Worm (Caenorhabditis elegans) whole organism, late embryonic: ENCODE data around the gene twk-42.

ENCODE experiments used
- K09A11.1 ChIP-seq: sonication (generic microtip); optimal IDR thresholded peaks from 2 replicates; lab custom pipeline; 2017; ENCODE audit warnings: antibody characterized with exemption, mild to moderate bottlenecking, missing genetic modification characterization, missing compliant biosample characterization; ENCODE audit not compliant: insufficient read depth
- T23F11.4 ChIP-seq: fragments of 200-800 bp; sonication (Bioruptor generic); optimal IDR thresholded peaks from 2 replicates; lab custom pipeline; 2018; ENCODE audit warnings: mild to moderate bottlenecking, missing genetic modification characterization, missing compliant biosample characterization
- ceh-14 ChIP-seq: sonication (generic microtip); optimal IDR thresholded peaks from 2 replicates; lab custom pipeline; 2016; ENCODE audit warnings: missing genotype, missing genetic modification characterization, missing compliant biosample characterization
- ceh-18 ChIP-seq: sonication (generic microtip); optimal IDR thresholded peaks from 2 replicates; lab custom pipeline; 2016; ENCODE audit warnings: missing genetic modification characterization, missing compliant biosample characterization
- ceh-30 ChIP-seq: fragments of 150-350 bp; optimal IDR thresholded peaks from 2 replicates; lab custom pipeline; 2014; ENCODE audit warnings: missing biosample characterization, missing genetic modification characterization
- ceh-31 ChIP-seq: sonication (generic microtip); optimal IDR thresholded peaks from 2 replicates; lab custom pipeline; 2016; ENCODE audit warnings: missing genetic modification characterization, missing compliant biosample characterization
- ceh-6 ChIP-seq: fragments of 200-800 bp; sonication (Bioruptor generic); optimal IDR thresholded peaks from 2 replicates; lab custom pipeline; 2018; ENCODE audit warnings: mild to moderate bottlenecking, missing genetic modification characterization, missing compliant biosample characterization
- dve-1 ChIP-seq: sonication (generic microtip); optimal IDR thresholded peaks from 2 replicates; lab custom pipeline; 2017; ENCODE audit warnings: antibody characterized with exemption, mild to moderate bottlenecking, missing genetic modification characterization, missing compliant biosample characterization
- elt-2 ChIP-seq: sonication (generic microtip); optimal IDR thresholded peaks from 2 replicates; lab custom pipeline; 2016; ENCODE audit warnings: missing genetic modification reagents, missing genetic modification characterization, missing compliant biosample characterization
- ets-4 ChIP-seq: sonication (generic microtip); optimal IDR thresholded peaks from 2 replicates; lab custom pipeline; 2016; ENCODE audit warnings: missing genetic modification characterization, missing compliant biosample characterization
- fax-1 ChIP-seq: sonication (generic microtip); optimal IDR thresholded peaks from 2 replicates; lab custom pipeline; 2016; ENCODE audit warnings: missing genotype, missing genetic modification characterization, missing compliant biosample characterization
- fkh-10 ChIP-seq: fragments of 150-350 bp; optimal IDR thresholded peaks from 2 replicates; lab custom pipeline; 2014; ENCODE audit warnings: missing biosample characterization, missing genetic modification reagents, missing genetic modification characterization
- fkh-6 ChIP-seq: sonication (generic microtip); optimal IDR thresholded peaks from 2 replicates; lab custom pipeline; 2016; ENCODE audit warnings: missing genetic modification characterization, missing compliant biosample characterization
- gmeb-2 ChIP-seq: sonication (generic microtip); optimal IDR thresholded peaks from 2 replicates; lab custom pipeline; 2016; ENCODE audit warnings: missing genetic modification characterization, inconsistent platforms, missing compliant biosample characterization
- hlh-13 ChIP-seq: fragments of 200-800 bp; sonication (Bioruptor generic); optimal IDR thresholded peaks from 2 replicates; lab custom pipeline; 2018; ENCODE audit warnings: mild to moderate bottlenecking, missing genetic modification characterization, missing compliant biosample characterization
- hlh-30 ChIP-seq: sonication (generic microtip); optimal IDR thresholded peaks from 2 replicates; lab custom pipeline; 2017; ENCODE audit warnings: antibody characterized with exemption, missing genetic modification characterization, missing compliant biosample characterization; ENCODE audit not compliant: insufficient read depth
- hlh-6 ChIP-seq: sonication (generic microtip); optimal IDR thresholded peaks from 2 replicates; lab custom pipeline; 2016; ENCODE audit warnings: missing genotype, missing genetic modification characterization, missing compliant biosample characterization
- lin-11 ChIP-seq: fragments of 200-800 bp; sonication (Bioruptor generic); optimal IDR thresholded peaks from 2 replicates; lab custom pipeline; 2018; ENCODE audit warnings: mild to moderate bottlenecking, missing genetic modification characterization, missing compliant biosample characterization
- mec-3 ChIP-seq: sonication (generic microtip); optimal IDR thresholded peaks from 2 replicates; lab custom pipeline; 2016; ENCODE audit warnings: borderline replicate concordance, missing genetic modification characterization, missing compliant biosample characterization
- nhr-232 ChIP-seq: sonication (generic microtip); optimal IDR thresholded peaks from 2 replicates; lab custom pipeline; 2016; ENCODE audit warnings: missing genetic modification characterization, missing compliant biosample characterization
- npax-4 ChIP-seq: sonication (generic microtip); optimal IDR thresholded peaks from 2 replicates; lab custom pipeline; 2016; ENCODE audit warnings: missing genetic modification characterization, missing compliant biosample characterization
- pat-9 ChIP-seq: fragments of 200-800 bp; sonication (Bioruptor generic); optimal IDR thresholded peaks from 2 replicates; lab custom pipeline; 2018; ENCODE audit warnings: mild to moderate bottlenecking, missing genetic modification characterization, moderate library complexity, missing compliant biosample characterization
- tbx-2 ChIP-seq: sonication (generic microtip); optimal IDR thresholded peaks from 2 replicates; lab custom pipeline; 2016; ENCODE audit warnings: missing genetic modification characterization, missing compliant biosample characterization
- tbx-7 ChIP-seq: sonication (generic microtip); optimal IDR thresholded peaks from 2 replicates; lab custom pipeline; 2016; ENCODE audit warnings: missing genotype, missing genetic modification characterization, missing compliant biosample characterization
- unc-3 ChIP-seq, 2 experiments: fragments of 200-800 bp in 1 of 2; sonication (Bioruptor generic) in 1 of 2; sonication (generic microtip) in 1 of 2; conservative IDR thresholded peaks in 1 of 2; optimal IDR thresholded peaks in 1 of 2; 2 replicates each; pipeline versions ENCODE4 v1.3.6 to Lab custom; 2016 to 2022; ENCODE audit warnings: missing compliant biosample characterization in 2 of 2, missing genetic modification characterization in 2 of 2, missing genetic modification reagents in 1 of 2
- unc-42 ChIP-seq: sonication (generic microtip); optimal IDR thresholded peaks from 2 replicates; lab custom pipeline; 2016; ENCODE audit warnings: missing genotype, missing genetic modification characterization, missing compliant biosample characterization
- unc-55 ChIP-seq: sonication (generic microtip); optimal IDR thresholded peaks from 2 replicates; lab custom pipeline; 2017; ENCODE audit warnings: missing biosample characterization, missing genetic modification reagents, missing genetic modification characterization
- unc-86 ChIP-seq: sonication (generic microtip); optimal IDR thresholded peaks from 2 replicates; lab custom pipeline; 2016; ENCODE audit warnings: missing genetic modification characterization, missing compliant biosample characterization
- zip-5 ChIP-seq: sonication (generic microtip); optimal IDR thresholded peaks from 2 replicates; lab custom pipeline; 2016; ENCODE audit warnings: missing genetic modification characterization, missing compliant biosample characterization

twk-42 gene

DNA sequence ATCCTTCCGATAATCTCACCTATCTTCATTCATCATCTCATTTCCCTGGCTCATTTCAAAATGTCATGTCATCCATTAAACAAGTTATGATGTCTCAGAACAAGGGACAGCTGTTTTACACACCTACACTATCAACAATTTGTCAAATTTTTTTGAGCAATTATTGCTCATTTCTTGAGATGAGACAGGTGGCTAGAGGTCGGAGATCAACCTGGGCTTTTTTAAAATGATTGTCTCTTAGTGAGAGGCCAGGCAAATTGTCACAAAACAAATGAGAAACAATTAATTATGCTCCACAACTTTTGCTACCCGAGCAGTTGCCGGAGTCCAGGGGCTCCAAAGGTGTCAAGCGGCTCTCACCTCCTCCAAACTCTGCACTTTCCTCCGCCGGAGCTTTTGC lies 3.7 kb downstream of the twk-42 start:
- no peak for TF ChIP-seq fkh-10
- TF ChIP-seq unc-55 (GFP tag; lab: Kevin White, UChicago), result peak; percentile 75
- TF ChIP-seq ceh-18 (tag; lab: Kevin White, UChicago), result peak; percentile 29

ce11 chrV:17728336-17728735 lies 4.1 kb downstream of the twk-42 start:
- TF ChIP-seq mec-3 (tag; lab: Kevin White, UChicago) (no peak), dve-1 (tag; lab: Kevin White, UChicago) (peak; percentile 84), fkh-6 (tag; lab: Kevin White, UChicago) (no peak), ceh-14 (no peak)

- TF ChIP-seq unc-3 (GFP tag; conservative IDR thresholded peaks at IDR 0.05; lab: Robert Waterston, UW) (no peak), unc-3 (tag; optimal IDR thresholded peaks at IDR 0.05; lab: Kevin White, UChicago) (no peak), tbx-2 (no peak), ceh-6 (GFP tag; lab: Kevin White, UChicago) (no peak), hlh-6 (tag; lab: Kevin White, UChicago) (no peak), zip-5 (tag; lab: Kevin White, UChicago) (no peak), ceh-30 (no peak), T23F11.4 (GFP tag; lab: Kevin White, UChicago) (no peak), dve-1 (tag; lab: Kevin White, UChicago) (no peak), unc-42 (tag; lab: Kevin White, UChicago) (no peak)
Observed at ce11 chrV:17724704-17725103, 7.7 kb downstream of the twk-42 start, which contains the start of gene fat-5. fat-5 (plus strand) TSS chrV:17725004.

DNA sequence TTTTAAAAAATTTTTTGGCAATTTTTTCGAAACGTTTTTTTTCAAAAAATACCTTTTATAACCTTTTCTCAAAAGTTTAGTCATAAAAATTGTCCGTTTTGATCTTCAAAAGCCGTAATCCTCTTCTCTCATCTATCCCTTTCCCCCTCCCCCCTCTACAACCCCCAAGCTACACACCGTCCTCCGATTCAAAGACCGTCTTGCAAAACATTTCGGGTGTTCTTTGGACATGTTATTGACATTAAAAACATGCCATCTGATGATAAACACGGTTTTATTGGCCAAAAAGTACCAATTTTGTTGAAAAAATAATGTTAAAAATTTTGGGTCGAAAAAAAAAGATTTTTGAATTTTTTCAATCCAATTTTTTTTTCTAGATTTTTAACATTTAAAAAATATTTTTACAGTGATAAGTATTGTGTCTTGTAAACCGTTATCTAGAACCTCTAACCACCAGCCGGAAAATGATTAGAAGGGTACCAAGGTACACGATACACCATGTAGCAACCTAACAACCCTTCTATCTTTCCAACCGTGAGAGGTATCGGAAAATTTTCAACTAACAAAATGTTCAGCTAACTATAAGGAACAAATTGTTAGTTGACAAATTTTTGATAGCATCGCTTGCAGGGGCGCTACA lies 9.2 kb downstream of the twk-42 start:
- TF ChIP-seq fax-1 (tag; lab: Kevin White, UChicago), result no peak
- peak; percentile 18 for TF ChIP-seq elt-2 (tag; lab: Kevin White, UChicago)

DNA sequence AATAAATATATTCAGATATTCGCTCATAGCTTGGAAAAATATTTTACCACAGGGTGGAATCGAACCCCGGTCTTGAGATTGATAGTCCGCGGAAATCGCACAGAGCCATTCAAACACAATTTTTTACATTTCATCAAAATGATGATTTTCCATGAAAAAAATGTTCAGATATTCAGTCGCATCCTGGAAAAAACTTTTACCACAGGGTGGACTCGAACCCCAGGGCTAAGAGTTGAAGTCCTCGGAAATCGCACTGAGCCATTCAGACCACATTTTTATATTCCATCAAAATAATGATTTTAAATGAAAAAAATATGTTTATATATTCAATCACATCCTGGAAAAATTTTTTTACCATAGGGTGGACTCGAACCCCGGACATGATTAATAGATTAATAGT lies 9.9 kb downstream of the twk-42 start:
- no peak for TF ChIP-seq zip-5 (tag; lab: Kevin White, UChicago)

ce11 chrV:17721709-17722108 lies 10.7 kb downstream of the twk-42 start:
- no peak for TF ChIP-seq pat-9
- TF ChIP-seq hlh-13 (GFP tag; lab: Kevin White, UChicago), result no peak
- peak; percentile 83 for TF ChIP-seq elt-2 (tag; lab: Kevin White, UChicago)
- no peak for TF ChIP-seq npax-4 (tag; lab: Kevin White, UChicago)
- no peak for TF ChIP-seq tbx-7
- no peak for TF ChIP-seq unc-86 (tag; lab: Kevin White, UChicago)

DNA sequence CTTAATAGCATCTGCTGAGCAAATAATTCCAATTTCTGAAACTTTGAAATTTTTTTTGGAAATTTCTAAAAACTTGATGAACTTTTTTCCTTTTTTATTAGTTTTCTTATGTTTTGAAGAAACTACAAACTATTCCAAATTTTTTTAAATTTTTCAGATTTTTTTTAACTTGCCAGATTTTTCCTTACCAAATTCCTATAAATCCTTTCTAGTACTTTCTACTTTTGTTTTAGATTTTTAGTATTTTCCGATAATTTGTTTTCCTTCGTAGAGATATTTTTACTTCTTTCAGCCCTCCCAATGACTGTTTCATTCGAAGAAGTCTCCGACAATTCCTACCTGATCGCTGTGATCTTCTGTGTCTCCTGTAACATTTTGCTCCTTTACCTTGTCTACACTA lies 13.8 kb downstream of the twk-42 start, which contains the start of gene str-77:
str-77 (plus strand) TSS at position 301 of the 400 bp plus-strand sequence.
- TF ChIP-seq pat-9 (no peak), gmeb-2 (tag; lab: Kevin White, UChicago) (no peak), hlh-30 (tag; lab: Kevin White, UChicago) (no peak), npax-4 (tag; lab: Kevin White, UChicago) (no peak), ceh-14 (no peak), lin-11 (no peak), ceh-31 (tag; lab: Kevin White, UChicago) (no peak), fkh-10 (no peak), fkh-6 (tag; lab: Kevin White, UChicago) (no peak), mec-3 (tag; lab: Kevin White, UChicago) (no peak), ets-4 (tag; lab: Kevin White, UChicago) (no peak), nhr-232 (tag; lab: Kevin White, UChicago) (no peak), K09A11.1 (tag; lab: Kevin White, UChicago) (no peak)
